Fruit fly (Drosophila melanogaster): ENCODE data around the gene ND-13B.

Gene ND-13B

DNA sequence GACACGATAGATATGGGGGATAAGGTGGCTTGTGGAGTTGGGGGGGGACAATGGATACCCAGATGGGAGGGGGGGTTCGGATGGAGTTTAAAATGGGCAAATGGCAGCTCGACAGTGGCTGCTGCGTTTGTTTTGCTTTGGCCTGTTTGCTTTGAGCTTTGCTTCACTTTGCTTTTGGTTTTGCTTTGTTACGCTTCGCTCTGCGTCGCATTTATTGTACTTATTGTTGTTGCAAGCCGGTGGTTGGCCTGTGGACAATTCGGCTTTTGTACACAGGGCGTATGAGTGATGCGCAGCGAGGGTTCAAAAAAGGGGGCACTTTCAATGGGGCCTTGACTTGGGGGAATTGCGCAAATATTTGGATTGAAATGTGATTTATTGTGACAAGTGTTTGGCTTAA is 47.2 kb upstream of the ND-13B start (continued):
- TF ChIP-seq Fer2 (tag; optimal IDR thresholded peaks at IDR 0.05) (no peak), wor (GFP tag; IDR thresholded peaks at IDR 0.05) (no peak), CG15696 (tag; optimal IDR thresholded peaks at IDR 0.05) (no peak), lmd (GFP tag; IDR thresholded peaks at IDR 0.05) (no peak), CG1233 (GFP tag; optimal IDR thresholded peaks at IDR 0.05) (no peak), Dfd (GFP tag; optimal IDR thresholded peaks at IDR 0.05) (no peak), sens-2 (GFP tag; IDR thresholded peaks at IDR 0.05) (no peak), CG5180 (GFP tag; optimal IDR thresholded peaks at IDR 0.05) (peak; percentile 4), hkb (optimal IDR thresholded peaks at IDR 0.05) (no peak), hkb (GFP tag; IDR thresholded peaks at IDR 0.05) (0 out of 2 replicates have a peak, but pooled peaks have one; percentile 11), CG3726 (GFP tag; IDR thresholded peaks at IDR 0.05) (0 out of 3 replicates have a peak, but pooled peaks have one; percentile 56), Max (GFP tag; optimal IDR thresholded peaks at IDR 0.05) (no peak), CG10654 (GFP tag; optimal IDR thresholded peaks at IDR 0.05) (no peak), CG16813 (GFP tag; IDR thresholded peaks at IDR 0.05; ENCODE audit: partially characterized antibody) (no peak), grau (tag; optimal IDR thresholded peaks at IDR 0.05) (no peak), z (GFP tag; IDR thresholded peaks at IDR 0.05) (peak; percentile 63; the same call in 2 of the 3 replicates), Dek (tag; optimal IDR thresholded peaks at IDR 0.05) (no peak), CG6813 (GFP tag; optimal IDR thresholded peaks at IDR 0.05) (peak; percentile 3), CG15601 (tag; optimal IDR thresholded peaks at IDR 0.05) (peak; percentile 26), ash1 (GFP tag; optimal IDR thresholded peaks at IDR 0.05) (no peak), sob (GFP tag; IDR thresholded peaks at IDR 0.05) (peak; percentile 33; the same call in 1 of the 2 replicates), CG17328 (GFP tag; IDR thresholded peaks at IDR 0.05) (peak; percentile 34; the same call in 1 of the 2 replicates), D (optimal IDR thresholded peaks at IDR 0.05) (no peak), D (GFP tag; optimal IDR thresholded peaks at IDR 0.05) (no peak), Dip3 (GFP tag; optimal IDR thresholded peaks at IDR 0.05) (no peak), MBD-R2 (GFP tag; IDR thresholded peaks at IDR 0.05) (no peak), otp (GFP tag; IDR thresholded peaks at IDR 0.05) (0 out of 3 replicates have a peak, but pooled peaks have one; percentile 31), CG1832 (GFP tag; optimal IDR thresholded peaks at IDR 0.05) (no peak), Antp (GFP tag; optimal IDR thresholded peaks at IDR 0.05) (no peak), bcd (GFP tag; optimal IDR thresholded peaks at IDR 0.05) (no peak), CG4360 (GFP tag; IDR thresholded peaks at IDR 0.05) (0 out of 2 replicates have a peak, but pooled peaks have one; percentile 17), ttk (GFP tag; IDR thresholded peaks at IDR 0.05) (0 out of 2 replicates have a peak, but pooled peaks have one; percentile 10), CG15514 (GFP tag; optimal IDR thresholded peaks at IDR 0.05) (peak; percentile 13), CG7556 (GFP tag; optimal IDR thresholded peaks at IDR 0.05) (no peak), CG12071 (GFP tag; optimal IDR thresholded peaks at IDR 0.05) (peak; percentile 27), CG1529 (GFP tag; optimal IDR thresholded peaks at IDR 0.05) (no peak), Sox102F (GFP tag; optimal IDR thresholded peaks at IDR 0.05) (peak; percentile 11), CG8944 (GFP tag; optimal IDR thresholded peaks at IDR 0.05) (peak; percentile 7), cad (GFP tag; optimal IDR thresholded peaks at IDR 0.05) (no peak), hb (GFP tag; IDR thresholded peaks at IDR 0.05; ENCODE audit: partially characterized antibody) (no peak), CG1024 (GFP tag; IDR thresholded peaks at IDR 0.05) (no peak), ara (GFP tag; IDR thresholded peaks at IDR 0.05) (peak; percentile 23; the same call in 1 of the 2 replicates), CG15269 (tag; optimal IDR thresholded peaks at IDR 0.05) (no peak), esg (GFP tag; conservative IDR thresholded peaks at IDR 0.05) (no peak), CG4707 (GFP tag; optimal IDR thresholded peaks at IDR 0.05) (peak; percentile 15), CG11456 (GFP tag; IDR thresholded peaks at IDR 0.05) (no peak), Asciz (GFP tag; optimal IDR thresholded peaks at IDR 0.05) (peak; percentile 62), kay (GFP tag; optimal IDR thresholded peaks at IDR 0.05) (no peak), CG7928 (GFP tag; optimal IDR thresholded peaks at IDR 0.05) (no peak), Nf-YA (GFP tag; IDR thresholded peaks at IDR 0.05) (no peak; the same call in 1 of the 2 replicates), gro (GFP tag; optimal IDR thresholded peaks at IDR 0.05) (no peak), yki (optimal IDR thresholded peaks at IDR 0.05) (no peak)
